Worm (Caenorhabditis elegans): ENCODE data around the gene gei-8.

The gei-8 gene

ce11 chrIII:8108490-8108889 is 12.5 kb downstream of the gei-8 start, which contains the start of gene C14B9.3:
C14B9.3 (plus strand) TSS chrIII:8108790.
- TF ChIP-seq sem-2 (GFP tag; optimal IDR thresholded peaks at IDR 0.05) (no peak), mep-1 (tag; optimal IDR thresholded peaks at IDR 0.05) (no peak), mls-2 (tag; optimal IDR thresholded peaks at IDR 0.05) (no peak), ham-2 (GFP tag; optimal IDR thresholded peaks at IDR 0.05) (no peak), snpc-4 (tag; optimal IDR thresholded peaks at IDR 0.05) (no peak), blmp-1 (tag; optimal IDR thresholded peaks at IDR 0.05) (no peak), lsy-2 (tag; optimal IDR thresholded peaks at IDR 0.05) (no peak), ceh-43 (GFP tag; optimal IDR thresholded peaks at IDR 0.05) (no peak), ceh-39 (tag; optimal IDR thresholded peaks at IDR 0.05) (no peak), nhr-28 (tag; optimal IDR thresholded peaks at IDR 0.05) (no peak), zip-8 (tag; optimal IDR thresholded peaks at IDR 0.05) (no peak), nhr-12 (tag; optimal IDR thresholded peaks at IDR 0.05) (no peak), ces-1 (GFP tag; optimal IDR thresholded peaks at IDR 0.05) (no peak), lin-13 (tag; optimal IDR thresholded peaks at IDR 0.05) (no peak), lin-32 (GFP tag; optimal IDR thresholded peaks at IDR 0.05) (no peak), pha-4 (tag; optimal IDR thresholded peaks at IDR 0.05) (no peak), nhr-2 (tag; optimal IDR thresholded peaks at IDR 0.05) (no peak), drap-1 (GFP tag; optimal IDR thresholded peaks at IDR 0.05) (no peak), nhr-237 (tag; optimal IDR thresholded peaks at IDR 0.05) (no peak)

DNA sequence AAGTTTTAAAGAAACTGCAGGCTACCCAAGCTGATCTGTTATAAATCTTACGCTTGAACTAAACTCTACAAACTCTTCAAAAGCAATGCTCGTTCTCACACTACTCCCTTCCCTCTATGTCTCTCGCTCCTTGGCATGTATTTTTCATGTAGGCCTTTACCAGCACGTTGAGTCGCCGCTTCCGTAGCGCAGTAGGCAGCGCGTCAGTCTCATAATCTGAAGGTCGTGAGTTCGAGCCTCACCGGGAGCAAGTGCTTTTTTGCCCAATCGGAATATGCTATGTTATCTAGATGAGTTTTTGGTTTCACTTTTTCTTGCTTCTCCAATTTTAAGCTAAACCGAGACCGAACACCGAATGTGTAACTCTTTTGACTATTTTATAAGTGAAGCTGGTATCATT is 14.6 kb downstream of the gei-8 start:
- TF ChIP-seq blmp-1 (tag; optimal IDR thresholded peaks at IDR 0.05) (no peak), tbx-8 (GFP tag; optimal IDR thresholded peaks at IDR 0.05) (no peak), snpc-4 (tag; optimal IDR thresholded peaks at IDR 0.05) (no peak), pha-4 (tag; optimal IDR thresholded peaks at IDR 0.05) (peak; percentile 16), elt-3 (tag; optimal IDR thresholded peaks at IDR 0.05) (no peak), ces-1 (GFP tag; optimal IDR thresholded peaks at IDR 0.05) (peak; percentile 12), ceh-83 (GFP tag; optimal IDR thresholded peaks at IDR 0.05) (peak; percentile 85), ham-2 (GFP tag; optimal IDR thresholded peaks at IDR 0.05) (peak; percentile 64), flh-1 (GFP tag; optimal IDR thresholded peaks at IDR 0.05) (peak; percentile 60), mep-1 (tag; optimal IDR thresholded peaks at IDR 0.05) (peak; percentile 2), bed-3 (GFP tag; optimal IDR thresholded peaks at IDR 0.05) (peak; percentile 66), sem-2 (GFP tag; optimal IDR thresholded peaks at IDR 0.05) (peak; percentile 70), unc-39 (tag; optimal IDR thresholded peaks at IDR 0.05) (peak; percentile 18), lin-13 (tag; optimal IDR thresholded peaks at IDR 0.05) (peak; percentile 27), ceh-39 (tag; optimal IDR thresholded peaks at IDR 0.05) (no peak), nhr-28 (tag; optimal IDR thresholded peaks at IDR 0.05) (no peak), sptf-1 (tag; optimal IDR thresholded peaks at IDR 0.05) (peak; percentile 90), ceh-43 (GFP tag; optimal IDR thresholded peaks at IDR 0.05) (peak; percentile 68), nhr-12 (tag; optimal IDR thresholded peaks at IDR 0.05) (no peak), M03D4.4 (tag; optimal IDR thresholded peaks at IDR 0.05) (peak; percentile 82), drap-1 (GFP tag; optimal IDR thresholded peaks at IDR 0.05) (peak; percentile 85), unc-62 (GFP tag; optimal IDR thresholded peaks at IDR 0.05) (no peak), unc-120 (tag; optimal IDR thresholded peaks at IDR 0.05; ENCODE audit: poor library complexity, severe bottlenecking) (peak; percentile 74), lsy-2 (tag; optimal IDR thresholded peaks at IDR 0.05) (no peak), mls-2 (tag; optimal IDR thresholded peaks at IDR 0.05) (peak; percentile 85), lin-32 (GFP tag; optimal IDR thresholded peaks at IDR 0.05) (peak; percentile 70), cnd-1 (tag; optimal IDR thresholded peaks at IDR 0.05) (peak; percentile 87), hlh-1 (tag; optimal IDR thresholded peaks at IDR 0.05) (peak; percentile 8), nhr-237 (tag; optimal IDR thresholded peaks at IDR 0.05) (no peak), nhr-2 (tag; optimal IDR thresholded peaks at IDR 0.05) (no peak), mab-5 (tag; optimal IDR thresholded peaks at IDR 0.05) (no peak)

- TF ChIP-seq nhr-28 (tag; optimal IDR thresholded peaks at IDR 0.05) = no peak
- TF ChIP-seq unc-39 (tag; optimal IDR thresholded peaks at IDR 0.05) = no peak
- no peak for TF ChIP-seq ztf-11 (tag; optimal IDR thresholded peaks at IDR 0.05)
- no peak for TF ChIP-seq nhr-237 (tag; optimal IDR thresholded peaks at IDR 0.05)
- TF ChIP-seq nhr-12 (tag; optimal IDR thresholded peaks at IDR 0.05) = no peak
- no peak for TF ChIP-seq ceh-39 (tag; optimal IDR thresholded peaks at IDR 0.05)
- no peak for TF ChIP-seq nhr-2 (tag; optimal IDR thresholded peaks at IDR 0.05)
- no peak for TF ChIP-seq elt-3 (tag; optimal IDR thresholded peaks at IDR 0.05)
- no peak for TF ChIP-seq mls-2 (tag; optimal IDR thresholded peaks at IDR 0.05)
- TF ChIP-seq zip-8 (tag; optimal IDR thresholded peaks at IDR 0.05) = no peak
- TF ChIP-seq hlh-1 (tag; optimal IDR thresholded peaks at IDR 0.05) = no peak
- no peak for TF ChIP-seq drap-1 (GFP tag; optimal IDR thresholded peaks at IDR 0.05)
- no peak for TF ChIP-seq nhr-76 (tag; optimal IDR thresholded peaks at IDR 0.05)
Measured at ce11 chrIII:8105771-8106170, 15.3 kb downstream of the gei-8 start.

DNA sequence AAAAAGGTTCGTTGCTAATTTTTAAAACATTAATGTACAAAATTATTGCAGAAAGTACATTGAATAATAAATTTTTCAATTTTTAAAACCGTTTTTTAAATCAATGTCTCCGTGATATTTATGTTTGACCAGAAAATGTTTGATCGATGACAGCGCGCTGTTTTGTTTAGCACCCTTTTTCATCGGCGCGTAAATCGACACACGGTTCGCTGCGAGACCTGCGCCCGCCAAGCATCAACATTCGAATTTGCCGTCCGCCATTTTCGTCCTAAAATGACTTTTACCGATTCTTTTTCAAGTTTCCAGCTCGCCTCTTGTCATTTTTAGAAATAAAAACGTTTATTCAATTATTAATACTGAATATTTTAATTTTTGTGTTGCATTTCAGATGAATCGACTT is 20.1 kb downstream of the gei-8 start, which contains the start of gene plk-1:
Gene plk-1, plus strand, starts transcription at position 389 of the 400 bp plus-strand sequence.
- TF ChIP-seq tbx-8 (GFP tag; optimal IDR thresholded peaks at IDR 0.05) = no peak
- TF ChIP-seq drap-1 (GFP tag; optimal IDR thresholded peaks at IDR 0.05) = no peak
- TF ChIP-seq pha-4 (tag; optimal IDR thresholded peaks at IDR 0.05) = peak; percentile 13
- TF ChIP-seq lsy-2 (tag; optimal IDR thresholded peaks at IDR 0.05) = peak; percentile 62
- TF ChIP-seq ceh-43 (GFP tag; optimal IDR thresholded peaks at IDR 0.05) = no peak
- no peak for TF ChIP-seq bed-3 (GFP tag; optimal IDR thresholded peaks at IDR 0.05)
- peak; percentile 32 for TF ChIP-seq ceh-39 (tag; optimal IDR thresholded peaks at IDR 0.05)
- no peak for TF ChIP-seq snpc-4 (tag; optimal IDR thresholded peaks at IDR 0.05)
- peak; percentile 26 for TF ChIP-seq mep-1 (tag; optimal IDR thresholded peaks at IDR 0.05)
